Fruit fly (Drosophila melanogaster) whole organism, wandering third instar larva: Measurements from ENCODE around the gene Nhe3.

ENCODE experiments used
- Abd-B ChIP-seq: fragments of >200 bp; optimal IDR thresholded peaks from 2 replicates; lab custom pipeline; 2017; ENCODE audit warnings: missing biosample characterization, missing genetic modification characterization
- CG32264 ChIP-seq: fragments of 200-800 bp; sonication (Bioruptor generic); optimal IDR thresholded peaks from 2 replicates; lab custom pipeline; 2016; ENCODE audit warnings: missing biosample characterization, missing genetic modification characterization
- CG9705 ChIP-seq: fragments of 200-800 bp; sonication (Bioruptor generic); optimal IDR thresholded peaks from 2 replicates; lab custom pipeline; 2018; ENCODE audit warnings: missing biosample characterization, mild to moderate bottlenecking, missing genetic modification characterization
- CrebA ChIP-seq: fragments of 200-800 bp; sonication (Bioruptor generic); optimal IDR thresholded peaks from 2 replicates; lab custom pipeline; 2016; ENCODE audit warnings: missing biosample characterization, mild to moderate bottlenecking, missing genetic modification characterization, borderline replicate concordance
- Dif ChIP-seq: fragments of 200-275, 200-300 bp; sonication (Bioruptor generic); optimal IDR thresholded peaks from 2 replicates; lab custom pipeline; 2018; ENCODE audit warnings: missing biosample characterization, missing genetic modification characterization; ENCODE audit not compliant: partially characterized antibody
- GATAd ChIP-seq: sonication (Bioruptor generic); optimal IDR thresholded peaks from 2 replicates; lab custom pipeline; 2016; ENCODE audit warnings: missing biosample characterization, missing genetic modification characterization
- HLH106 ChIP-seq: fragments of 200-800 bp; optimal IDR thresholded peaks from 3 replicates; lab custom pipeline; 2019; ENCODE audit warnings: missing biosample characterization, mild to moderate bottlenecking, missing genetic modification characterization, moderate library complexity
- Hnf4 ChIP-seq: fragments of 200-800 bp; sonication (Bioruptor generic); optimal IDR thresholded peaks from 2 replicates; lab custom pipeline; 2016; ENCODE audit warnings: missing biosample characterization, mild to moderate bottlenecking, missing genetic modification characterization
- Hr78 ChIP-seq: fragments of >200 bp; optimal IDR thresholded peaks from 2 replicates; lab custom pipeline; 2017; ENCODE audit warnings: missing biosample characterization, missing genetic modification characterization
- Hr83 ChIP-seq: fragments of 200-300 bp; sonication (Bioruptor generic); optimal IDR thresholded peaks from 2 replicates; lab custom pipeline; 2016; ENCODE audit warnings: missing biosample characterization, mild to moderate bottlenecking, missing genetic modification characterization, moderate library complexity; ENCODE audit not compliant: poor library complexity, severe bottlenecking
- Jra ChIP-seq: sonication (Bioruptor generic); optimal IDR thresholded peaks from 2 replicates; lab custom pipeline; 2016; ENCODE audit warnings: missing biosample characterization, missing genetic modification characterization
- Mio ChIP-seq: sonication (Bioruptor generic); optimal IDR thresholded peaks from 2 replicates; lab custom pipeline; 2016; ENCODE audit warnings: missing biosample characterization, missing genetic modification characterization
- Myc ChIP-seq: fragments of >200 bp; optimal IDR thresholded peaks from 2 replicates; lab custom pipeline; 2017
- N ChIP-seq: fragments of >200 bp; optimal IDR thresholded peaks from 2 replicates; lab custom pipeline; 2018; ENCODE audit warnings: missing biosample characterization, missing external identifiers, missing genetic modification characterization
- OdsH ChIP-seq: fragments of 200-800 bp; sonication (Bioruptor generic); optimal IDR thresholded peaks from 2 replicates; lab custom pipeline; 2016; ENCODE audit warnings: missing biosample characterization, mild to moderate bottlenecking, missing genetic modification characterization
- Rel ChIP-seq, 2 experiments: fragments of 200-800 bp; sonication (Bioruptor generic) in 1 of 2; optimal IDR thresholded peaks; 2 replicates in 1 of 2; 3 replicates in 1 of 2; lab custom pipeline; 2016 to 2019; ENCODE audit warnings: mild to moderate bottlenecking in 2 of 2, missing biosample characterization in 2 of 2, missing genetic modification characterization in 2 of 2, moderate library complexity in 1 of 2
- Sp1 ChIP-seq: fragments of 200-800 bp; sonication (Bioruptor generic); optimal IDR thresholded peaks from 3 replicates; lab custom pipeline; 2019; ENCODE audit warnings: missing biosample characterization, mild to moderate bottlenecking, missing genetic modification characterization, moderate library complexity
- Vsx2 ChIP-seq: fragments of 200-300, 225-300 bp; sonication (Bioruptor generic); optimal IDR thresholded peaks from 2 replicates; lab custom pipeline; 2018; ENCODE audit warnings: missing biosample characterization, missing genetic modification characterization; ENCODE audit not compliant: partially characterized antibody
- br ChIP-seq: fragments of 200-800 bp; sonication (Bioruptor generic); optimal IDR thresholded peaks from 2 replicates; lab custom pipeline; 2016; ENCODE audit warnings: missing biosample characterization, missing genetic modification characterization
- brk ChIP-seq: fragments of 200-800 bp; sonication (Bioruptor generic); optimal IDR thresholded peaks from 2 replicates; lab custom pipeline; 2016; ENCODE audit warnings: missing biosample characterization, mild to moderate bottlenecking, missing genetic modification characterization
- dl ChIP-seq, 2 experiments: fragments of 175-275, 200-275 bp in 1 of 2; fragments of 200-275 bp in 1 of 2; sonication (Bioruptor generic); optimal IDR thresholded peaks; lab custom pipeline; 2018; ENCODE audit warnings: mild to moderate bottlenecking in 2 of 2, missing biosample characterization in 2 of 2, missing genetic modification characterization in 2 of 2, moderate library complexity in 2 of 2; ENCODE audit not compliant: partially characterized antibody in 2 of 2, insufficient read depth in 1 of 2
- dmrt93B ChIP-seq: fragments of 200-800 bp; sonication (Bioruptor generic); optimal IDR thresholded peaks from 2 replicates; lab custom pipeline; 2018; ENCODE audit warnings: missing biosample characterization, mild to moderate bottlenecking, missing genetic modification characterization
- dsf ChIP-seq: sonication (Bioruptor generic); optimal IDR thresholded peaks from 2 replicates; lab custom pipeline; 2016; ENCODE audit warnings: missing biosample characterization, missing genetic modification characterization, borderline replicate concordance
- ey ChIP-seq: fragments of 200-800 bp; sonication (Bioruptor generic); optimal IDR thresholded peaks from 2 replicates; lab custom pipeline; 2016; ENCODE audit warnings: missing biosample characterization, missing genetic modification characterization
- foxo ChIP-seq, 2 experiments: fragments of 200-800 bp; sonication (Bioruptor generic); optimal IDR thresholded peaks; 2 replicates in 1 of 2; 3 replicates in 1 of 2; lab custom pipeline; 2016 to 2017; ENCODE audit warnings: missing biosample characterization in 2 of 2, missing genetic modification characterization in 2 of 2
- fru ChIP-seq: fragments of 200-800 bp; sonication (Bioruptor generic); optimal IDR thresholded peaks from 3 replicates; lab custom pipeline; 2016; ENCODE audit warnings: missing biosample characterization, mild to moderate bottlenecking, missing genetic modification characterization
- h ChIP-seq: fragments of 200-800 bp; sonication (Bioruptor generic); optimal IDR thresholded peaks from 3 replicates; lab custom pipeline; 2016; ENCODE audit warnings: missing biosample characterization, mild to moderate bottlenecking, missing genetic modification characterization
- jim ChIP-seq: fragments of 175-275, 200-325 bp; sonication (Bioruptor generic); optimal IDR thresholded peaks from 2 replicates; lab custom pipeline; 2016; ENCODE audit warnings: missing biosample characterization, mild to moderate bottlenecking, missing genetic modification characterization
- lola ChIP-seq: fragments of >200 bp; optimal IDR thresholded peaks from 2 replicates; lab custom pipeline; 2017; ENCODE audit warnings: missing biosample characterization, missing genetic modification characterization
- pan ChIP-seq: fragments of >200 bp; optimal IDR thresholded peaks from 2 replicates; lab custom pipeline; 2017
- psq ChIP-seq: fragments of 200-800 bp; sonication (Bioruptor generic); optimal IDR thresholded peaks from 3 replicates; lab custom pipeline; 2017; ENCODE audit warnings: missing biosample characterization, mild to moderate bottlenecking, missing genetic modification characterization, moderate library complexity
- rgr ChIP-seq: fragments of 200-800 bp; sonication (Bioruptor generic); optimal IDR thresholded peaks from 3 replicates; lab custom pipeline; 2016; ENCODE audit warnings: missing biosample characterization, mild to moderate bottlenecking, missing genetic modification characterization
- sage ChIP-seq: fragments of 200-800 bp; sonication (Bioruptor generic); optimal IDR thresholded peaks from 2 replicates; lab custom pipeline; 2016; ENCODE audit warnings: missing biosample characterization, mild to moderate bottlenecking, missing genetic modification characterization
- sv ChIP-seq: fragments of 200-800 bp; sonication (Bioruptor generic); optimal IDR thresholded peaks from 3 replicates; lab custom pipeline; 2016; ENCODE audit warnings: missing biosample characterization, missing genetic modification characterization
- tai ChIP-seq: sonication (Bioruptor generic); optimal IDR thresholded peaks from 2 replicates; lab custom pipeline; 2016; ENCODE audit warnings: missing biosample characterization, missing genetic modification characterization
- usp ChIP-seq: fragments of >200 bp; optimal IDR thresholded peaks from 2 replicates; lab custom pipeline; 2017; ENCODE audit warnings: missing biosample characterization, missing genetic modification characterization
- woc ChIP-seq: sonication (Bioruptor generic); optimal IDR thresholded peaks from 2 replicates; lab custom pipeline; 2016; ENCODE audit warnings: missing biosample characterization, mild to moderate bottlenecking, missing genetic modification characterization

Gene Nhe3

dm6 chr2L:6683992-6684882 lies at the start of gene Nhe3:
TSS of gene Nhe3 (minus strand) at chr2L:6684364.
- no peak for TF ChIP-seq tai (GFP tag; lab: Kevin White, UChicago)
- TF ChIP-seq CrebA (GFP tag; lab: Kevin White, UChicago) = no peak
- TF ChIP-seq Myc (lab: Kevin White, UChicago) = no peak
- peak; percentile 86 for TF ChIP-seq sv (GFP tag; lab: Kevin White, UChicago)
- peak; percentile 72 for TF ChIP-seq Sp1
- TF ChIP-seq woc (GFP tag; lab: Kevin White, UChicago) = peak; percentile 76
- peak; percentile 80 for TF ChIP-seq br (GFP tag; lab: Kevin White, UChicago)
- TF ChIP-seq dsf (GFP tag; lab: Kevin White, UChicago) = peak; percentile 37
- TF ChIP-seq brk (GFP tag; lab: Kevin White, UChicago) = no peak
- TF ChIP-seq Vsx2 (GFP tag; lab: Kevin White, UChicago) = peak; percentile 32
- TF ChIP-seq Jra (GFP tag; lab: Kevin White, UChicago) = peak; percentile 68
- TF ChIP-seq dmrt93B (GFP tag; lab: Kevin White, UChicago) = peak; percentile 2
- peak; percentile 44 for TF ChIP-seq Hr83 (GFP tag; lab: Kevin White, UChicago)
- no peak for TF ChIP-seq lola (GFP tag; lab: Kevin White, UChicago)
- no peak for TF ChIP-seq Abd-B
- peak; percentile 82 for TF ChIP-seq ey (GFP tag; lab: Kevin White, UChicago)
- no peak for TF ChIP-seq usp (GFP tag; lab: Kevin White, UChicago)
- no peak for TF ChIP-seq CG32264 (GFP tag; lab: Kevin White, UChicago)
- peak; percentile 78 for TF ChIP-seq rgr (GFP tag; lab: Kevin White, UChicago)
- peak; percentile 61 for TF ChIP-seq jim
- TF ChIP-seq Hnf4 (GFP tag; lab: Kevin White, UChicago) = peak; percentile 75
- peak; percentile 77 for TF ChIP-seq HLH106 (tag; lab: Kevin White, UChicago)
- no peak for TF ChIP-seq N (GFP tag; lab: Kevin White, UChicago)
- TF ChIP-seq CG9705 (GFP tag; lab: Kevin White, UChicago) = peak; percentile 53
- peak; percentile 24 for TF ChIP-seq sage (GFP tag; lab: Kevin White, UChicago)
- peak; percentile 42 for TF ChIP-seq fru (GFP tag; lab: Kevin White, UChicago)
- TF ChIP-seq Rel (GFP tag; optimal IDR thresholded peaks at IDR 0.05; lab: Kevin White, UChicago) = no peak
- TF ChIP-seq Rel (tag; optimal IDR thresholded peaks at IDR 0.05; lab: Kevin White, UChicago) = peak; percentile 46
- peak; percentile 63 for TF ChIP-seq psq (GFP tag; lab: Kevin White, UChicago)
- no peak for TF ChIP-seq pan (lab: Kevin White, UChicago)
- TF ChIP-seq Dif (GFP tag; lab: Kevin White, UChicago) = no peak
- peak; percentile 85 for TF ChIP-seq h (GFP tag; lab: Kevin White, UChicago)
- no peak for TF ChIP-seq Hr78
- TF ChIP-seq OdsH (GFP tag; lab: Kevin White, UChicago) = peak; percentile 82
- TF ChIP-seq GATAd = no peak
- peak in 1 of 2 experiments; percentile 84 for TF ChIP-seq foxo (GFP tag; optimal IDR thresholded peaks at IDR 0.05; lab: Kevin White, UChicago)
- TF ChIP-seq Mio (GFP tag; lab: Kevin White, UChicago) = no peak

DNA sequence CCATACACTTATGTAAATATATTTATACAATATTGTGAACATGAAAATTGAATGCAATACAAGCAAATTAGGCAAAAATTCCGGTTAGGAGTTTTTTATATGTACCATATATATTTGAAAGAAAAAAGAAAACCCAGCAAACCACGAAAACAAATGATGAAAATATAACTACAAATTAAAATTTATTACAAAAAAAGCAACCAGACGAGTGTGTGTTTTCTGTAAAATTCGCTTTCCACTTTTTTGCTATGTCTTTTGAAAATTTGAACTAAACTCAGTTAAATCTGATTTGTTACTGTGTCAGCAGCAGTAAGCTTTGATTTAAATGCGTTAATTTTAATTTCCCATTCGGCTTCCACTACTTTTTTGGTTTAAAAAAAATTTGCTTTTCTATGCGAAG lies 48.4 kb upstream of the Nhe3 start, which contains the start of gene TTLL3B:
Gene TTLL3B (plus strand): TSS at position 301 of the 400 bp plus-strand sequence.
- TF ChIP-seq CG9705 (GFP tag; lab: Kevin White, UChicago) = no peak
- no peak for TF ChIP-seq GATAd
- TF ChIP-seq Abd-B = no peak
- no peak for TF ChIP-seq Myc (lab: Kevin White, UChicago)
- TF ChIP-seq Vsx2 (GFP tag; lab: Kevin White, UChicago) = no peak
- no peak for TF ChIP-seq rgr (GFP tag; lab: Kevin White, UChicago)
- no peak for TF ChIP-seq fru (GFP tag; lab: Kevin White, UChicago)
- TF ChIP-seq dmrt93B (GFP tag; lab: Kevin White, UChicago) = no peak
- no peak for TF ChIP-seq Hnf4 (GFP tag; lab: Kevin White, UChicago)
- no peak for TF ChIP-seq dl (GFP tag; optimal IDR thresholded peaks at IDR 0.05; lab: Kevin White, UChicago; ENCODE audit: insufficient read depth in 1 of 2, partially characterized antibody in 2 of 2)
- no peak for TF ChIP-seq CG32264 (GFP tag; lab: Kevin White, UChicago)
- no peak for TF ChIP-seq jim
